Fruit fly (Drosophila melanogaster): ENCODE results near the gene CG15199.

The CG15199 gene

dm6 chrX:11128828-11129227 lies 12.8 kb downstream of the CG15199 start, which contains the start of gene SrpRalpha:
SrpRalpha (minus strand) TSS chrX:11129087.
- TF ChIP-seq vri (GFP tag; optimal IDR thresholded peaks at IDR 0.05), result no peak
- no peak for TF ChIP-seq fd85E (GFP tag; optimal IDR thresholded peaks at IDR 0.05)
- 0 out of 2 replicates have a peak, but pooled peaks have one; percentile 15 for TF ChIP-seq CG15336 (GFP tag; IDR thresholded peaks at IDR 0.05)
- TF ChIP-seq achi (GFP tag; optimal IDR thresholded peaks at IDR 0.05), result peak; percentile 99
- no peak for TF ChIP-seq Sox14 (GFP tag; optimal IDR thresholded peaks at IDR 0.05)
- peak; percentile 1 for TF ChIP-seq esn (GFP tag; optimal IDR thresholded peaks at IDR 0.05)

DNA sequence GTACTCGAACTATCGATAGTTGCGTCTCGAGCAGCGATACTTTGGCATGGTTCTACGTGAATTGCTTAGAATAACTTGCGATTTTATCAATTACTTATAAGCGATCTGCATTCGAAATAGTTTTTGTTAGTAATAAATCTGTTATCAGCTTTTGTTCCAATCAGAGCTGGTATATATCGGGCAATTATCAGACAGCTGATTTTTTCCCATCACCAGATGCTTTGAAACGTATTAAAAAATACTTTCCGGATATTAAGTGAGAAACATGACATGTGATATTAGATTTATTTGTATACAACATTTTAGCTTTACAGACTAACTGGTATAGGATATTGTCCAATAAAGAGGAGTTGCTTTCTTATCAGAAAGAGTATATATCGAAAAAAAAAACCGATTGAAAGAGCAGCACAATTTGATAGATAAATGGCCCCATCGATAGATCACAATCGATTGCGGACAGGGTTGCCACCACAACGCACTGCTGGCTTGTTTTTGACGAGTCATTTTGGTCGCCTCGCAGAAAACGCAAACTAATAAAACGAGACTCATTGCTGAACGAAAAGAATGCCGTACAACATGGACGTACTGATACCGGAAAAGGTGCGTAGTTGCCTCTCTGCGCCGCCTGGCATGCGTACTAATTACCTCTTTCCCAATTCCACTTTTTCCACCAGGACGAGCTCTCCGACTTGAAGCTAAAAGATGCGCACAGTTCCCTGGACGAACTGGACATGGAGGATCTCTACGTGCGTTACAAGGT lies 16.7 kb downstream of the CG15199 start, which contains the start of gene Rpt3:
TSS of gene Rpt3 (plus strand) at position 353 of the 760 bp plus-strand sequence.
- TF ChIP-seq esn (GFP tag; optimal IDR thresholded peaks at IDR 0.05) (peak; percentile 38), CG3032 (tag; optimal IDR thresholded peaks at IDR 0.05) (peak; percentile 5), Eip78C (GFP tag) (peak; percentile 69), cyc (GFP tag; optimal IDR thresholded peaks at IDR 0.05) (peak; percentile 1), CG6854 (GFP tag; optimal IDR thresholded peaks at IDR 0.05) (peak; percentile 4), topi (GFP tag; optimal IDR thresholded peaks at IDR 0.05) (peak; percentile 13), Eip93F (GFP tag; optimal IDR thresholded peaks at IDR 0.05) (no peak), CG11762 (GFP tag; optimal IDR thresholded peaks at IDR 0.05; ENCODE audit: insufficient read depth) (no peak)

dm6 chrX:11124126-11124748 lies 17.4 kb downstream of the CG15199 start, which contains the start of gene CG11122:
CG11122 (minus strand) TSS chrX:11124726.
- TF ChIP-seq Blimp-1 (GFP tag; optimal IDR thresholded peaks at IDR 0.05) (no peak), CG6163 (GFP tag; IDR thresholded peaks at IDR 0.05) (peak; percentile 60; the same call in 2 of the 3 replicates), CG6276 (GFP tag; optimal IDR thresholded peaks at IDR 0.05) (no peak), ss (GFP tag; optimal IDR thresholded peaks at IDR 0.05) (peak; percentile 31 to 38)

dm6 chrX:11123561-11123960 lies 18.1 kb downstream of the CG15199 start:
- TF ChIP-seq fd59A (GFP tag; optimal IDR thresholded peaks at IDR 0.05) (peak; percentile 13), eg (GFP tag; IDR thresholded peaks at IDR 0.05) (0 out of 3 replicates have a peak, but pooled peaks have one; percentile 11), CG1621 (tag; optimal IDR thresholded peaks at IDR 0.05) (peak; percentile 83), CG15336 (GFP tag; IDR thresholded peaks at IDR 0.05) (no peak), CG6163 (GFP tag; IDR thresholded peaks at IDR 0.05) (peak; percentile 42; the same call in 1 of the 3 replicates), salr (GFP tag; optimal IDR thresholded peaks at IDR 0.05) (peak in 1 of 2 experiments; percentile 39)

DNA sequence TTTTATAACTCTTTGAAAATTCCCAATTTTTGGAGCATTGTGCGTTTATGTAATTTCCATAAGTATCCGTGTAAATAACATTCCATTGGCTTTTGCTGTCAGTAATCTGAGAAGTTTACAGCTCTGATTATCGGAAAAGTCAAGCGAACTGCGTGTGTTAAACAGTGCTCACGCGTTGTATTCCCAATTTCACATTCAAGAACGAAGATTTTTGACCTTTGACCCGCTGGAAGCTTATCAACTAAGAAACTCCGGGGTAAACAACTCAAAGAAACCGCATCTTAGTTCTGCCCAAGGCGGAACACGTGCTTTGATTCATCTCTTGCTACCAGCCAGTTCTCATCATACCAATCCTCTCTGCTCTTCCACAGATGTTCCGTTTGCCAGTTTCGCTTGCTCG lies 32.0 kb downstream of the CG15199 start:
- TF ChIP-seq svp (GFP tag) (peak; percentile 83), CG6854 (GFP tag; optimal IDR thresholded peaks at IDR 0.05) (no peak), CG34406 (GFP tag; optimal IDR thresholded peaks at IDR 0.05) (no peak)

DNA sequence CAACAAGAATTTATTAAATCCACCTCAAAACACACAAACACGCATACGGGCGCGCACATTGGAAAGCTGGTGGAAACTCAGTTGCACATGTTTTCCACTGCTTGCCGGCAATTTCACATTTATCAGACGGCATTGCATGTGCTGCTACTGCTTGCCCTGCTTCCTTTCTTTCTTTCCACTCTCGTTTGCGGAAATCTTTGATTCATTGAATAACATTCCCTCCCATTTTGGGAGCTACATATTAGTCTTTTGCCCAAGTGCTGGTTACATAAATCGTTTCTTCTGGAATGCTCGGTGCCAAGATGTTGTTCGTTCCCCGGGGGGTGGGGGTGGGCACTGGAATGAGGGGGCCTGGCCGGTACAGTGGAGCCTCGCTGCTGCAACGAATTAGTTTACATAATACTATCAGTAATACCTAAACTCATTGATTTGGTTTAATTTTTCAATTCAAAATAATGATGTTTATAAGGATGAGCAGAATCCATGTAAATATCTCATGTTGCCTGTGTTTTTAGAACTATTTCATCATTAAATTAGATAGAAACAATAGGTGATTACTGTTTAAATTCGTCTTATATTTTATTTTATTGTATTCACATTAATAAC lies 32.7 kb downstream of the CG15199 start:
- TF ChIP-seq eg (GFP tag; IDR thresholded peaks at IDR 0.05), result peak; percentile 75
- peak; percentile 87 for TF ChIP-seq vri (GFP tag; optimal IDR thresholded peaks at IDR 0.05)
- no peak for TF ChIP-seq CG31627 (GFP tag; optimal IDR thresholded peaks at IDR 0.05)
- TF ChIP-seq Gug (GFP tag; IDR thresholded peaks at IDR 0.05), result 0 out of 2 replicates have a peak, but pooled peaks have one; percentile 18
- peak; percentile 23; the same call in 1 of the 3 replicates for TF ChIP-seq CG6163 (GFP tag; IDR thresholded peaks at IDR 0.05)
- TF ChIP-seq ss (GFP tag; optimal IDR thresholded peaks at IDR 0.05), result no peak
- TF ChIP-seq net (GFP tag; optimal IDR thresholded peaks at IDR 0.05), result no peak
- peak; percentile 54 for TF ChIP-seq CG15336 (GFP tag; IDR thresholded peaks at IDR 0.05)
- peak; percentile 52; the same call in 2 of the 3 replicates for TF ChIP-seq CG8119 (GFP tag; IDR thresholded peaks at IDR 0.05)
- no peak for TF ChIP-seq Sox15 (GFP tag; optimal IDR thresholded peaks at IDR 0.05)
- peak; percentile 22 for TF ChIP-seq CG3032 (tag; optimal IDR thresholded peaks at IDR 0.05)
- no peak for TF ChIP-seq dsx (GFP tag; optimal IDR thresholded peaks at IDR 0.05; ENCODE audit: poor library complexity, severe bottlenecking)
- no peak for TF ChIP-seq fd59A (GFP tag; optimal IDR thresholded peaks at IDR 0.05)
